Fruit fly (Drosophila melanogaster): ENCODE measurements around the gene CG14411.
A peak's percentile ranks its signal among the peaks of the same experiment; 100 is the strongest.

CG14411 gene

DNA sequence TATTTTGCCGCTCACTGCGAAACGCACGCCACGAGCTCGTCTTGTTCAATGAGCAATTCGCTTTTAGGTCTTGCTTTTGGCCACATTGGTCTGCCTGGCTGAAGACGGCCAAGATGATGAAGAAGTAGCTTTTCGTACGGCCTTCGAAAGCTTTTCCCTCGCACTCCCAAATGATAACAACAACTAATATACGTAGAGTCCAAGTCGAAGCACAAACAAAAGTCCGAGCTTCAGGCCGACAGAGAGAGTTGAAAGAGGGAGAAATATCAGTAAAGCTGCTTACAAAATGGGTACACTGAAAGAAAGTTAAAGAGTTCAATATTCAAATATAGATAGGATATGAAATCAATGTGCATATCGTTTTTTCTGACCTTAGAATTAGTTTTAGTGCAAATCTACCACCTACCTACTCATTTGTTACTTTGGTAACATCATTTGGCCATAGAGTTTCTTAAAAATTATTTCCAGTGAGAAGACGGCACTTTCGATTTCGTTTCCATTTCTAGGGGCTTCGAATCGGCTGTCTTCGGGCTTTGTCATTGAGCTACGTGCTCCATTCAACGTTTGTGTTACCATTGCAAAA is 50.2 kb downstream of the CG14411 start, which contains the start of the genes CG45064 and CG45065 (continued):
- TF ChIP-seq CG2678 (tag; optimal IDR thresholded peaks at IDR 0.05) (peak; percentile 93), C15 (GFP tag; IDR thresholded peaks at IDR 0.05) (no peak), Spps (tag; optimal IDR thresholded peaks at IDR 0.05) (peak; percentile 62), sqz (GFP tag; optimal IDR thresholded peaks at IDR 0.05) (peak; percentile 71), CG14050 (GFP tag; IDR thresholded peaks at IDR 0.05) (peak; percentile 82), fd64A (GFP tag; optimal IDR thresholded peaks at IDR 0.05) (peak; percentile 75), bcd (GFP tag; optimal IDR thresholded peaks at IDR 0.05) (peak; percentile 81), Sox100B (GFP tag; optimal IDR thresholded peaks at IDR 0.05) (peak; percentile 86), dan (GFP tag; IDR thresholded peaks at IDR 0.05) (no peak), toy (GFP tag; IDR thresholded peaks at IDR 0.05) (no peak), otp (GFP tag; IDR thresholded peaks at IDR 0.05) (peak; percentile 81; the same call in 2 of the 3 replicates), Dll (GFP tag; IDR thresholded peaks at IDR 0.05; ENCODE audit: partially characterized antibody) (no peak), exex (tag; optimal IDR thresholded peaks at IDR 0.05) (peak; percentile 11), nau (GFP tag; optimal IDR thresholded peaks at IDR 0.05) (peak; percentile 75), Hsf (GFP tag; optimal IDR thresholded peaks at IDR 0.05) (peak; percentile 78), al (GFP tag; IDR thresholded peaks at IDR 0.05) (peak; percentile 50), ssp (GFP tag; IDR thresholded peaks at IDR 0.05) (peak; percentile 73), stc (GFP tag; IDR thresholded peaks at IDR 0.05) (peak; percentile 90), mirr (GFP tag; optimal IDR thresholded peaks at IDR 0.05) (no peak), salm (tag; optimal IDR thresholded peaks at IDR 0.05) (peak; percentile 79), sim (GFP tag; IDR thresholded peaks at IDR 0.05) (peak; percentile 79), p53 (GFP tag; optimal IDR thresholded peaks at IDR 0.05) (peak; percentile 59), Poxn (GFP tag; IDR thresholded peaks at IDR 0.05) (no peak), tap (tag; optimal IDR thresholded peaks at IDR 0.05) (peak; percentile 86), D19B (GFP tag; optimal IDR thresholded peaks at IDR 0.05) (peak; percentile 11), CG8281 (tag; optimal IDR thresholded peaks at IDR 0.05) (peak; percentile 58), CG12071 (GFP tag; optimal IDR thresholded peaks at IDR 0.05) (peak; percentile 83), HmgZ (tag; optimal IDR thresholded peaks at IDR 0.05) (peak; percentile 61), sens-2 (GFP tag; IDR thresholded peaks at IDR 0.05) (peak; percentile 69), oc (tag; optimal IDR thresholded peaks at IDR 0.05) (peak; percentile 92), Ets97D (GFP tag; optimal IDR thresholded peaks at IDR 0.05) (peak; percentile 51), CG14014 (GFP tag; IDR thresholded peaks at IDR 0.05) (peak; percentile 62), Hand (GFP tag; optimal IDR thresholded peaks at IDR 0.05) (peak; percentile 31), esg (GFP tag; conservative IDR thresholded peaks at IDR 0.05) (peak; percentile 84), zfh1 (GFP tag; IDR thresholded peaks at IDR 0.05) (peak; percentile 89), CG11093 (GFP tag; IDR thresholded peaks at IDR 0.05) (peak; percentile 76), CG14710 (tag; optimal IDR thresholded peaks at IDR 0.05) (peak; percentile 78), CG14667 (GFP tag; IDR thresholded peaks at IDR 0.05) (peak; percentile 46; the same call in 1 of the 2 replicates), CG17829 (tag; optimal IDR thresholded peaks at IDR 0.05) (peak; percentile 86), CG42726 (GFP tag; IDR thresholded peaks at IDR 0.05; ENCODE audit: partially characterized antibody) (no peak), CG6254 (GFP tag; optimal IDR thresholded peaks at IDR 0.05) (peak; percentile 80), twi (tag; optimal IDR thresholded peaks at IDR 0.05) (peak; percentile 61), CG9215 (GFP tag; IDR thresholded peaks at IDR 0.05) (no peak), row (GFP tag; IDR thresholded peaks at IDR 0.05) (peak; percentile 81), CG4820 (GFP tag; optimal IDR thresholded peaks at IDR 0.05) (peak; percentile 80), ham (GFP tag; IDR thresholded peaks at IDR 0.05) (no peak), jumu (GFP tag; optimal IDR thresholded peaks at IDR 0.05) (peak; percentile 78), grau (tag; optimal IDR thresholded peaks at IDR 0.05) (peak; percentile 82), CG1647 (GFP tag; optimal IDR thresholded peaks at IDR 0.05) (peak; percentile 66), CG3065 (GFP tag; optimal IDR thresholded peaks at IDR 0.05) (no peak), Atf-2 (GFP tag; optimal IDR thresholded peaks at IDR 0.05) (peak; percentile 73)
